Fruit fly (Drosophila melanogaster) whole organism, embryonic: ENCODE measurements around the gene CG14034.

ENCODE experiments used
- Awh ChIP-seq: fragments of 200-800 bp; sonication (Bioruptor generic); IDR thresholded peaks from 2 replicates; pipeline ENCODE4, ENCODE4 v1.3.6; 2022; ENCODE audit warnings: missing biosample characterization, missing genetic modification characterization
- CG1024 ChIP-seq: fragments of 200-800 bp; sonication (Bioruptor generic); IDR thresholded peaks from 2 replicates; pipeline ENCODE4 v1.3.6; 2022; ENCODE audit warnings: missing biosample characterization, missing genetic modification characterization
- CG10366 ChIP-seq: fragments of 200-800 bp; sonication (Bioruptor generic); IDR thresholded peaks from 2 replicates; pipeline ENCODE4 v1.3.6; 2022; ENCODE audit warnings: missing biosample characterization, missing genetic modification characterization
- CG10959 ChIP-seq: fragments of 200-800 bp; sonication (Bioruptor generic); IDR thresholded peaks from 2 replicates; pipeline ENCODE4 v1.3.6; 2022; ENCODE audit warnings: missing biosample characterization, missing genetic modification characterization
- CG11247 ChIP-seq: fragments of 200-800 bp; sonication (Bioruptor generic); IDR thresholded peaks from 2 replicates; pipeline ENCODE4 v1.3.6; 2022; ENCODE audit warnings: missing biosample characterization, missing genetic modification characterization
- CG11504 ChIP-seq: fragments of 200-800 bp; sonication (Bioruptor generic); optimal IDR thresholded peaks from 3 replicates; lab custom pipeline; 2019; ENCODE audit warnings: missing biosample characterization, mild to moderate bottlenecking, missing genetic modification characterization, moderate library complexity
- CG12155 ChIP-seq: fragments of 200-800 bp; sonication (Bioruptor generic); optimal IDR thresholded peaks from 3 replicates; lab custom pipeline; 2016; ENCODE audit warnings: missing biosample characterization, missing genetic modification characterization
- CG12942 ChIP-seq: fragments of 200-800 bp; sonication (Bioruptor generic); optimal IDR thresholded peaks from 3 replicates; lab custom pipeline; 2016; ENCODE audit warnings: missing biosample characterization, missing genetic modification characterization
- CG13287 ChIP-seq: fragments of 200-800 bp; sonication (Bioruptor generic); IDR thresholded peaks from 2 replicates; pipeline ENCODE4 v1.3.6; 2022; ENCODE audit warnings: missing biosample characterization, missing genetic modification characterization; ENCODE audit not compliant: partially characterized antibody
- CG13424 ChIP-seq: fragments of 200-800 bp; sonication (Bioruptor generic); optimal IDR thresholded peaks from 2 replicates; lab custom pipeline; 2019; ENCODE audit warnings: missing biosample characterization, mild to moderate bottlenecking, missing genetic modification characterization, moderate library complexity
- CG1602 ChIP-seq: fragments of 200-800 bp; sonication (Bioruptor generic); optimal IDR thresholded peaks from 3 replicates; lab custom pipeline; 2016; ENCODE audit warnings: missing biosample characterization, missing genetic modification characterization
- CG16815 ChIP-seq: fragments of 200-800 bp; sonication (Bioruptor generic); optimal IDR thresholded peaks from 3 replicates; lab custom pipeline; 2017; ENCODE audit warnings: missing biosample characterization, mild to moderate bottlenecking, missing genetic modification characterization
- CG17385 ChIP-seq: fragments of 200-800 bp; sonication (Bioruptor generic); optimal IDR thresholded peaks from 3 replicates; lab custom pipeline; 2018; ENCODE audit warnings: missing biosample characterization, mild to moderate bottlenecking, missing genetic modification characterization
- CG17802 ChIP-seq: fragments of 200-800 bp; sonication (Bioruptor generic); optimal IDR thresholded peaks from 2 replicates; lab custom pipeline; 2018; ENCODE audit warnings: missing biosample characterization, mild to moderate bottlenecking, missing genetic modification characterization, moderate library complexity
- CG2678 ChIP-seq: fragments of 200-800 bp; sonication (Bioruptor generic); optimal IDR thresholded peaks from 3 replicates; lab custom pipeline; 2019; ENCODE audit warnings: missing biosample characterization, mild to moderate bottlenecking, missing genetic modification characterization, moderate library complexity
- CG2889 ChIP-seq: fragments of 200-800 bp; sonication (Bioruptor generic); IDR thresholded peaks from 3 replicates; pipeline ENCODE4 v1.3.6; 2022; ENCODE audit warnings: missing biosample characterization, missing genetic modification characterization
- CG31224 ChIP-seq: fragments of 200-800 bp; sonication (Bioruptor generic); IDR thresholded peaks from 2 replicates; pipeline ENCODE4 v1.3.6; 2022; ENCODE audit warnings: missing biosample characterization, missing genetic modification characterization
- CG3838 ChIP-seq: fragments of 200-800 bp; sonication (Bioruptor generic); optimal IDR thresholded peaks from 3 replicates; lab custom pipeline; 2016; ENCODE audit warnings: missing biosample characterization, missing genetic modification characterization
- CG4282 ChIP-seq: fragments of 200-800 bp; sonication (Bioruptor generic); optimal IDR thresholded peaks from 2 replicates; lab custom pipeline; 2016; ENCODE audit warnings: missing biosample characterization, missing genetic modification characterization
- CG4328 ChIP-seq: fragments of 200-800 bp; sonication (Bioruptor generic); optimal IDR thresholded peaks from 3 replicates; lab custom pipeline; 2017; ENCODE audit warnings: missing biosample characterization, missing genetic modification reagents, missing genetic modification characterization
- CG5953 ChIP-seq: fragments of 200-800 bp; sonication (Bioruptor generic); IDR thresholded peaks from 2 replicates; pipeline ENCODE4 v1.3.6; 2022; ENCODE audit warnings: missing biosample characterization, missing genetic modification characterization
- CkIIα-i1 ChIP-seq: fragments of 200-800 bp; sonication (Bioruptor generic); IDR thresholded peaks from 2 replicates; pipeline ENCODE4 v1.3.6; 2022; ENCODE audit warnings: missing biosample characterization, missing genetic modification characterization
- D19A ChIP-seq: fragments of 200-800 bp; optimal IDR thresholded peaks from 3 replicates; lab custom pipeline; 2019; ENCODE audit warnings: missing biosample characterization, mild to moderate bottlenecking, missing genetic modification characterization, moderate library complexity
- Dfd ChIP-seq, 2 experiments: fragments of >200 bp; optimal IDR thresholded peaks; 2 replicates each; lab custom pipeline; 2017; ENCODE audit warnings: missing biosample characterization in 2 of 2, missing genetic modification characterization in 2 of 2
- Drgx ChIP-seq: fragments of 200-800 bp; sonication (Bioruptor generic); IDR thresholded peaks from 2 replicates; pipeline ENCODE4 v1.3.6; 2022; ENCODE audit warnings: missing biosample characterization, missing genetic modification characterization
- Ets65A ChIP-seq: fragments of 200-800 bp; sonication (Bioruptor generic); peaks from one replicate; lab custom pipeline; 2016; ENCODE audit warnings: missing biosample characterization, missing genetic modification characterization
- H2.0 ChIP-seq: fragments of 200-800 bp; sonication (Bioruptor generic); IDR thresholded peaks from 2 replicates; pipeline ENCODE4 v1.3.6; 2022; ENCODE audit warnings: missing biosample characterization, missing genetic modification characterization
- HLH54F ChIP-seq: fragments of 200-800 bp; sonication (Bioruptor generic); optimal IDR thresholded peaks from 3 replicates; lab custom pipeline; 2016; ENCODE audit warnings: missing biosample characterization, missing genetic modification characterization
- HmgD ChIP-seq: fragments of 200-800 bp; sonication (Bioruptor generic); optimal IDR thresholded peaks from 3 replicates; lab custom pipeline; 2016; ENCODE audit warnings: missing biosample characterization, missing genetic modification characterization
- Lhr ChIP-seq: fragments of 200-800 bp; sonication (Bioruptor generic); optimal IDR thresholded peaks from 3 replicates; lab custom pipeline; 2017; ENCODE audit warnings: mild to moderate bottlenecking, missing biosample characterization, missing genetic modification reagents, missing genetic modification characterization
- NFAT ChIP-seq: fragments of 200-800 bp; sonication (Bioruptor generic); IDR thresholded peaks from 2 replicates; pipeline ENCODE4 v1.3.6; 2022; ENCODE audit warnings: missing biosample characterization, missing genetic modification characterization
- NK7.1 ChIP-seq: fragments of 200-800 bp; sonication (Bioruptor generic); optimal IDR thresholded peaks from 3 replicates; lab custom pipeline; 2016; ENCODE audit warnings: missing biosample characterization, missing genetic modification characterization
- Ptx1 ChIP-seq: fragments of 200-800 bp; sonication (Bioruptor generic); IDR thresholded peaks from 2 replicates; pipeline ENCODE4 v1.3.6; 2022; ENCODE audit warnings: missing biosample characterization, missing genetic modification characterization
- Rfx ChIP-seq: fragments of 200-800 bp; sonication (Bioruptor generic); IDR thresholded peaks from 2 replicates; pipeline ENCODE4 v1.3.6; 2022; ENCODE audit warnings: missing biosample characterization, missing genetic modification characterization
- TFAM ChIP-seq: fragments of 200-800 bp; sonication (Bioruptor generic); optimal IDR thresholded peaks from 2 replicates; lab custom pipeline; 2017; ENCODE audit warnings: missing biosample characterization, missing genetic modification characterization, inconsistent platforms
- Trl ChIP-seq, 3 experiments: fragments of >200 bp in 2 of 3; fragments of 200-800 bp in 1 of 3; sonication (Bioruptor generic) in 1 of 3; optimal IDR thresholded peaks; 2 replicates in 1 of 3; 3 replicates in 2 of 3; lab custom pipeline; 2016 to 2017; ENCODE audit warnings: missing biosample characterization in 1 of 3, missing genetic modification characterization in 1 of 3
- chif ChIP-seq, 2 experiments: fragments of 200-800 bp; sonication (Bioruptor generic); optimal IDR thresholded peaks; 3 replicates each; lab custom pipeline; 2016; ENCODE audit warnings: missing biosample characterization in 2 of 2, missing genetic modification characterization in 2 of 2
- dmrt11E ChIP-seq: fragments of 200-800 bp; sonication (Bioruptor generic); optimal IDR thresholded peaks from 3 replicates; lab custom pipeline; 2018; ENCODE audit warnings: missing biosample characterization, mild to moderate bottlenecking, missing genetic modification characterization, moderate library complexity
- esg ChIP-seq: fragments of 200-800 bp; sonication (Bioruptor generic); conservative IDR thresholded peaks from 2 replicates; pipeline ENCODE4 v1.3.6; 2022; ENCODE audit warnings: missing biosample characterization, missing genetic modification characterization
- fd102C ChIP-seq: fragments of 200-800 bp; sonication (Bioruptor generic); optimal IDR thresholded peaks from 2 replicates; lab custom pipeline; 2018; ENCODE audit warnings: missing biosample characterization, mild to moderate bottlenecking, missing genetic modification characterization, moderate library complexity
- gcm2 ChIP-seq: fragments of 200-800 bp; sonication (Bioruptor generic); optimal IDR thresholded peaks from 2 replicates; lab custom pipeline; 2016; ENCODE audit warnings: missing biosample characterization, missing genetic modification characterization
- kay ChIP-seq: fragments of 200-800 bp; sonication (Bioruptor generic); optimal IDR thresholded peaks from 2 replicates; lab custom pipeline; 2016; ENCODE audit warnings: missing biosample characterization, missing genetic modification characterization
- lmd ChIP-seq: fragments of 200-800 bp; sonication (Bioruptor generic); IDR thresholded peaks from 2 replicates; pipeline ENCODE4 v1.3.6; 2022; ENCODE audit warnings: missing biosample characterization, missing genetic modification characterization
- luna ChIP-seq: fragments of 200-800 bp; sonication (Bioruptor generic); optimal IDR thresholded peaks from 2 replicates; lab custom pipeline; 2016; ENCODE audit warnings: missing biosample characterization, missing genetic modification characterization
- odd ChIP-seq: fragments of 200-800 bp; sonication (Bioruptor generic); optimal IDR thresholded peaks from 2 replicates; lab custom pipeline; 2017; ENCODE audit warnings: missing biosample characterization, mild to moderate bottlenecking, missing genetic modification characterization
- pnt ChIP-seq: fragments of 200-800 bp; sonication (Bioruptor generic); optimal IDR thresholded peaks from 3 replicates; lab custom pipeline; 2016; ENCODE audit warnings: missing biosample characterization, missing genetic modification characterization
- pros ChIP-seq: fragments of 200-800 bp; sonication (Bioruptor generic); optimal IDR thresholded peaks from 3 replicates; lab custom pipeline; 2019; ENCODE audit warnings: missing biosample characterization, mild to moderate bottlenecking, missing genetic modification characterization, moderate library complexity
- scrt ChIP-seq: fragments of 200-800 bp; sonication (Bioruptor generic); optimal IDR thresholded peaks from 2 replicates; lab custom pipeline; 2018; ENCODE audit warnings: missing biosample characterization, mild to moderate bottlenecking, missing genetic modification characterization, moderate library complexity
- slbo ChIP-seq: fragments of 200-800 bp; sonication (Bioruptor generic); IDR thresholded peaks from 2 replicates; pipeline ENCODE4 v1.3.6; 2022; ENCODE audit warnings: missing biosample characterization, missing genetic modification characterization
- tup ChIP-seq: fragments of 200-800 bp; sonication (Bioruptor generic); optimal IDR thresholded peaks from 2 replicates; lab custom pipeline; 2016; ENCODE audit warnings: missing biosample characterization, mild to moderate bottlenecking, missing genetic modification characterization, moderate library complexity
- zen ChIP-seq: fragments of 200-800 bp; sonication (Bioruptor generic); optimal IDR thresholded peaks from 3 replicates; lab custom pipeline; 2018; ENCODE audit warnings: missing biosample characterization, mild to moderate bottlenecking, missing genetic modification characterization, moderate library complexity
- zfh2 ChIP-seq: fragments of 200-800 bp; sonication (Bioruptor generic); optimal IDR thresholded peaks from 2 replicates; lab custom pipeline; 2016; ENCODE audit warnings: missing biosample characterization, missing genetic modification characterization

The CG14034 gene

dm6 chr2L:5196684-5197083, 19.7 kb downstream of the CG14034 start (continued):
- no peak for TF ChIP-seq CG1602 (GFP tag; lab: Kevin White, UChicago)
- TF ChIP-seq Rfx (GFP tag; lab: Robert Waterston, UW), result peak; percentile 56; the same call in 1 of the 2 replicates
- TF ChIP-seq pros (GFP tag; lab: Kevin White, UChicago), result no peak
- no peak for TF ChIP-seq CG4282 (GFP tag; lab: Kevin White, UChicago)
- no peak for TF ChIP-seq CG10959 (GFP tag; lab: Robert Waterston, UW)
- no peak for TF ChIP-seq gcm2 (GFP tag; lab: Kevin White, UChicago)
- no peak for TF ChIP-seq lmd (GFP tag; lab: Robert Waterston, UW)
- TF ChIP-seq fd102C (GFP tag; lab: Kevin White, UChicago), result no peak
- no peak for TF ChIP-seq CG2889 (GFP tag; lab: Robert Waterston, UW)
- no peak for TF ChIP-seq CG17802 (tag; lab: Kevin White, UChicago)
- TF ChIP-seq Drgx (GFP tag; lab: Robert Waterston, UW), result no peak
- TF ChIP-seq odd, result no peak
- TF ChIP-seq CG13424 (tag; lab: Kevin White, UChicago), result peak; percentile 45
- TF ChIP-seq HLH54F, result no peak
- TF ChIP-seq CkIIα-i1 (GFP tag; lab: Robert Waterston, UW), result no peak
- no peak for TF ChIP-seq H2.0 (GFP tag; lab: Robert Waterston, UW)
- no peak for TF ChIP-seq CG13287
- TF ChIP-seq zfh2, result peak; percentile 5
- TF ChIP-seq tup (GFP tag; lab: Kevin White, UChicago), result peak; percentile 43
- no peak for TF ChIP-seq NK7.1 (GFP tag; lab: Kevin White, UChicago)
- TF ChIP-seq CG17385, result no peak
- peak; percentile 68 for TF ChIP-seq CG4328
- no peak for TF ChIP-seq CG31224
- TF ChIP-seq CG12942 (GFP tag; lab: Kevin White, UChicago), result peak; percentile 10
- no peak for TF ChIP-seq Ptx1 (GFP tag; lab: Robert Waterston, UW)
- no peak for TF ChIP-seq pnt
- TF ChIP-seq CG11504 (tag; lab: Kevin White, UChicago), result no peak
- 0 out of 2 replicates have a peak, but pooled peaks have one; percentile 19 for TF ChIP-seq NFAT (GFP tag; lab: Robert Waterston, UW)
- peak; percentile 40; the same call in 1 of the 2 replicates for TF ChIP-seq CG11247 (GFP tag; lab: Robert Waterston, UW)
- no peak for TF ChIP-seq CG10366
- no peak for TF ChIP-seq kay (GFP tag; lab: Kevin White, UChicago)
- no peak for TF ChIP-seq zen (tag; lab: Kevin White, UChicago)
- TF ChIP-seq Trl (optimal IDR thresholded peaks at IDR 0.05; lab: Kevin White, UChicago), result no peak
- peak; percentile 4 for TF ChIP-seq Trl (GFP tag; optimal IDR thresholded peaks at IDR 0.05; lab: Kevin White, UChicago)
- no peak for TF ChIP-seq TFAM
- no peak for TF ChIP-seq dmrt11E (tag; lab: Kevin White, UChicago)
- no peak for TF ChIP-seq esg (GFP tag; lab: Robert Waterston, UW)
- TF ChIP-seq CG16815 (GFP tag; lab: Kevin White, UChicago), result no peak
- TF ChIP-seq Dfd (GFP tag; optimal IDR thresholded peaks at IDR 0.05; lab: Kevin White, UChicago), result no peak
- no peak for TF ChIP-seq D19A (tag; lab: Kevin White, UChicago)
- TF ChIP-seq Ets65A (GFP tag; lab: Kevin White, UChicago), result no peak
- no peak for TF ChIP-seq CG2678
- peak; percentile 14; the same call in 1 of the 2 replicates for TF ChIP-seq Awh (GFP tag; lab: Robert Waterston, UW)
- no peak for TF ChIP-seq CG3838 (GFP tag; lab: Kevin White, UChicago)
- peak; percentile 62; the same call in 1 of the 2 replicates for TF ChIP-seq CG5953
- no peak for TF ChIP-seq scrt (GFP tag; lab: Kevin White, UChicago)
- no peak for TF ChIP-seq Lhr (GFP tag; lab: Kevin White, UChicago)
- TF ChIP-seq luna (GFP tag; lab: Kevin White, UChicago), result no peak
- no peak for TF ChIP-seq CG12155 (GFP tag; lab: Kevin White, UChicago)
- TF ChIP-seq chif (GFP tag; optimal IDR thresholded peaks at IDR 0.05; lab: Kevin White, UChicago), result no peak
- no peak for TF ChIP-seq HmgD (GFP tag; lab: Kevin White, UChicago)
- no peak for TF ChIP-seq CG1024 (GFP tag; lab: Robert Waterston, UW)
- peak; percentile 14; the same call in 1 of the 2 replicates for TF ChIP-seq slbo (GFP tag; lab: Robert Waterston, UW)
